Worm (Caenorhabditis elegans) whole organism, L1 larva: ENCODE results near the gene srx-60.
"Not testable (repeated sequence)": the region's sequence is repeated elsewhere in the genome, so short reads cannot be mapped to it uniquely, and the experiment has no call there.

Source experiments
- C34B4.2 ChIP-seq: sonication (generic microtip); optimal IDR thresholded peaks from 2 replicates; lab custom pipeline; 2017; ENCODE audit warnings: mild to moderate bottlenecking, missing genetic modification characterization, missing compliant biosample characterization
- blmp-1 ChIP-seq: fragments of 150-350 bp; optimal IDR thresholded peaks from 2 replicates; lab custom pipeline; 2014; ENCODE audit warnings: missing biosample characterization, missing genetic modification characterization
- efl-1 ChIP-seq, 4 experiments: fragments of 150-350 bp; optimal IDR thresholded peaks in 3 of 4; peaks in 1 of 4; 1 replicate in 1 of 4; 2 replicates in 3 of 4; lab custom pipeline; 2014; ENCODE audit warnings: missing biosample characterization in 2 of 4, missing genetic modification characterization in 2 of 4, missing genetic modification reagents in 2 of 4
- egl-13 ChIP-seq: sonication (generic microtip); optimal IDR thresholded peaks from 2 replicates; lab custom pipeline; 2016; ENCODE audit warnings: missing genotype, missing genetic modification reagents, missing genetic modification characterization, missing compliant biosample characterization
- hpl-2 ChIP-seq: fragments of 150-350 bp; optimal IDR thresholded peaks from 2 replicates; lab custom pipeline; 2014; ENCODE audit warnings: missing biosample characterization, missing genetic modification reagents, missing genetic modification characterization
- irx-1 ChIP-seq: sonication (generic microtip); optimal IDR thresholded peaks from 2 replicates; lab custom pipeline; 2016; ENCODE audit warnings: missing genetic modification characterization, missing compliant biosample characterization
- lin-39 ChIP-seq: fragments of 150-350 bp; optimal IDR thresholded peaks from 2 replicates; lab custom pipeline; 2014; ENCODE audit warnings: missing biosample characterization, missing genetic modification reagents, missing genetic modification characterization
- nhr-237 ChIP-seq: fragments of 150-350 bp; optimal IDR thresholded peaks from 2 replicates; lab custom pipeline; 2014; ENCODE audit warnings: missing biosample characterization, missing genetic modification characterization
- nhr-77 ChIP-seq: fragments of 150-350 bp; optimal IDR thresholded peaks from 2 replicates; lab custom pipeline; 2014; ENCODE audit warnings: missing biosample characterization, missing genetic modification characterization
- rnt-1 ChIP-seq: sonication (generic microtip); optimal IDR thresholded peaks from 2 replicates; lab custom pipeline; 2016; ENCODE audit warnings: mild to moderate bottlenecking, missing genetic modification characterization, moderate library complexity, missing compliant biosample characterization

srx-60 gene

ce11 chrV:7444331-7444730 lies 43.6 kb downstream of the srx-60 start, which contains the start of gene nhr-141:
nhr-141 (plus strand) TSS chrV:7444661.
- not testable (repeated sequence) for TF ChIP-seq egl-13; hpl-2 (GFP tag; lab: Kevin White, UChicago); lin-39

ce11 chrV:7446965-7447364 lies 46.3 kb downstream of the srx-60 start, which contains the start of gene F25E5.5:
F25E5.5 (plus strand) TSS chrV:7447265.
- TF ChIP-seq blmp-1 (tag; lab: Kevin White, UChicago), result peak; percentile 17
- TF ChIP-seq C34B4.2 (tag; lab: Kevin White, UChicago), result no peak

ce11 chrV:7449303-7449827 lies 48.7 kb downstream of the srx-60 start, which contains the start of gene try-12:
try-12 (plus strand) TSS chrV:7449353.
- TF ChIP-seq rnt-1 (tag; lab: Kevin White, UChicago), result no peak
- TF ChIP-seq efl-1 (optimal IDR thresholded peaks at IDR 0.05; lab: Kevin White, UChicago), result no peak
- peak in 1 of 2 experiments; percentile 58 for TF ChIP-seq efl-1 (GFP tag; optimal IDR thresholded peaks at IDR 0.05 in 1 of 2; lab: Kevin White, UChicago)
- no peak for TF ChIP-seq nhr-77
- TF ChIP-seq nhr-237 (tag; lab: Kevin White, UChicago), result no peak

ce11 chrV:7451421-7451820 lies 50.7 kb downstream of the srx-60 start, which contains the start of gene try-11:
try-11 (plus strand) TSS chrV:7451721.
- TF ChIP-seq irx-1 (tag; lab: Kevin White, UChicago) (no peak), efl-1 (optimal IDR thresholded peaks at IDR 0.05; lab: Kevin White, UChicago) (no peak), efl-1 (GFP tag; optimal IDR thresholded peaks at IDR 0.05 in 1 of 2; lab: Kevin White, UChicago) (peak in 1 of 2 experiments; percentile 24)
- TF ChIP-seq, all 84 proteins: peak for 1
